Worm (Caenorhabditis elegans): ENCODE measurements around the gene C53A5.13.

The C53A5.13 gene

ce11 chrV:14501136-14501535, 45.5 kb upstream of the C53A5.13 start, which contains the start of gene R02D5.24:
R02D5.24 (plus strand) TSS chrV:14501340.
- TF ChIP-seq vab-7 (GFP tag; IDR thresholded peaks at IDR 0.05), result no peak
- no peak for TF ChIP-seq hlh-30 (tag; optimal IDR thresholded peaks at IDR 0.05; ENCODE audit: insufficient read depth)
- no peak for TF ChIP-seq ama-1 (optimal IDR thresholded peaks at IDR 0.05)
- TF ChIP-seq nhr-6 (tag; optimal IDR thresholded peaks at IDR 0.05), result peak; percentile 63
- TF ChIP-seq aha-1 (tag), result peak; percentile 64

ce11 chrV:14503065-14503464, 43.6 kb upstream of the C53A5.13 start:
- no peak for TF ChIP-seq dmd-8 (GFP tag; IDR thresholded peaks at IDR 0.05)
- TF ChIP-seq gei-8 (GFP tag; optimal IDR thresholded peaks at IDR 0.05), result no peak
- TF ChIP-seq mxl-3 (GFP tag; optimal IDR thresholded peaks at IDR 0.05), result peak; percentile 1
- TF ChIP-seq lin-1 (GFP tag; IDR thresholded peaks at IDR 0.05), result no peak
- TF ChIP-seq nhr-102 (tag; optimal IDR thresholded peaks at IDR 0.05), result no peak
- no peak for TF ChIP-seq tag-97 (GFP tag; IDR thresholded peaks at IDR 0.05)
- TF ChIP-seq pha-4 (GFP tag; IDR thresholded peaks at IDR 0.05), result no peak
- TF ChIP-seq pha-4 (tag; optimal IDR thresholded peaks at IDR 0.05), result no peak
- TF ChIP-seq duxl-1 (tag; optimal IDR thresholded peaks at IDR 0.05; ENCODE audit: poor library complexity), result no peak
- no peak for TF ChIP-seq cey-2 (tag; optimal IDR thresholded peaks at IDR 0.05; ENCODE audit: borderline replicate concordance, insufficient read depth)
- TF ChIP-seq Y5F2A.4 (GFP tag; optimal IDR thresholded peaks at IDR 0.05), result no peak
- TF ChIP-seq egl-43 (GFP tag; IDR thresholded peaks at IDR 0.05), result no peak
- no peak for TF ChIP-seq nhr-41 (GFP tag; IDR thresholded peaks at IDR 0.05)
- no peak for TF ChIP-seq ztf-11 (tag; optimal IDR thresholded peaks at IDR 0.05)
- no peak for TF ChIP-seq arid-1 (GFP tag; conservative IDR thresholded peaks at IDR 0.05)
- no peak for TF ChIP-seq snpc-1.2 (GFP tag; IDR thresholded peaks at IDR 0.05)
- no peak for TF ChIP-seq madf-9 (GFP tag; conservative IDR thresholded peaks at IDR 0.05)
- no peak for TF ChIP-seq lin-38 (GFP tag; IDR thresholded peaks at IDR 0.05)
- TF ChIP-seq lin-39 (tag; optimal IDR thresholded peaks at IDR 0.05), result no peak
- TF ChIP-seq ceh-82 (tag; optimal IDR thresholded peaks at IDR 0.05), result no peak
- peak; percentile 51 for TF ChIP-seq dve-1 (tag; optimal IDR thresholded peaks at IDR 0.05; ENCODE audit: insufficient read depth)
- peak; percentile 75 for TF ChIP-seq hlh-11 (tag; optimal IDR thresholded peaks at IDR 0.05)
- TF ChIP-seq nhr-48 (tag; optimal IDR thresholded peaks at IDR 0.05), result no peak
- TF ChIP-seq zfp-2 (tag; optimal IDR thresholded peaks at IDR 0.05), result no peak
- peak; percentile 96 for TF ChIP-seq nhr-28 (tag; optimal IDR thresholded peaks at IDR 0.05)
- TF ChIP-seq zip-11 (GFP tag; IDR thresholded peaks at IDR 0.05), result no peak
- no peak for TF ChIP-seq nhr-11 (tag; optimal IDR thresholded peaks at IDR 0.05)
- no peak for TF ChIP-seq nhr-111 (GFP tag; optimal IDR thresholded peaks at IDR 0.05)
- TF ChIP-seq ceh-32 (tag; optimal IDR thresholded peaks at IDR 0.05; ENCODE audit: poor library complexity), result no peak
- no peak for TF ChIP-seq F49E8.2 (tag; optimal IDR thresholded peaks at IDR 0.05; ENCODE audit: borderline replicate concordance)
- TF ChIP-seq mdt-29 (GFP tag; IDR thresholded peaks at IDR 0.05), result no peak
- no peak for TF ChIP-seq lin-29 (GFP tag; IDR thresholded peaks at IDR 0.05)
- TF ChIP-seq tra-1 (GFP tag; IDR thresholded peaks at IDR 0.05), result 0 out of 2 replicates have a peak, but pooled peaks have one; percentile 22
- TF ChIP-seq hmg-1.1 (GFP tag; IDR thresholded peaks at IDR 0.05), result no peak
- TF ChIP-seq nhr-76 (tag; optimal IDR thresholded peaks at IDR 0.05), result no peak
- TF ChIP-seq aly-2 (tag; optimal IDR thresholded peaks at IDR 0.05), result no peak
- no peak for TF ChIP-seq hif-1 (tag; optimal IDR thresholded peaks at IDR 0.05)
- no peak for TF ChIP-seq nhr-42 (GFP tag; IDR thresholded peaks at IDR 0.05)
- no peak for TF ChIP-seq snpc-4 (tag; optimal IDR thresholded peaks at IDR 0.05)
- no peak for TF ChIP-seq spr-3 (GFP tag; optimal IDR thresholded peaks at IDR 0.05)
- TF ChIP-seq zip-2 (tag; optimal IDR thresholded peaks at IDR 0.05), result no peak
- TF ChIP-seq lin-13 (GFP tag; optimal IDR thresholded peaks at IDR 0.05), result no peak
- no peak for TF ChIP-seq egl-27 (tag; optimal IDR thresholded peaks at IDR 0.05)
- TF ChIP-seq mep-1 (tag; optimal IDR thresholded peaks at IDR 0.05), result peak; percentile 30
- TF ChIP-seq F37D6.2 (tag; optimal IDR thresholded peaks at IDR 0.05), result no peak
- no peak for TF ChIP-seq lin-15B (tag; optimal IDR thresholded peaks at IDR 0.05)

Data from whole organism, L4 larva.